Worm (Caenorhabditis elegans) whole organism, L4 larva: ENCODE data around the gene srz-97.

Experiments used
- F26F4.8 ChIP-seq: fragments of 200-800 bp; sonication (Bioruptor generic); conservative IDR thresholded peaks from 2 replicates; pipeline ENCODE4 v1.3.6; 2022; ENCODE audit warnings: missing genetic modification characterization, missing compliant biosample characterization
- F49E8.2 ChIP-seq: sonication (generic microtip); optimal IDR thresholded peaks from 2 replicates; lab custom pipeline; 2016; ENCODE audit warnings: missing compliant biosample characterization, mild to moderate bottlenecking, missing genetic modification characterization, borderline replicate concordance
- T20F7.1 ChIP-seq: fragments of 200-800 bp; sonication (Bioruptor generic); optimal IDR thresholded peaks from 2 replicates; lab custom pipeline; 2018; ENCODE audit warnings: mild to moderate bottlenecking, missing genetic modification characterization, missing compliant biosample characterization
- Y48G9A.11 ChIP-seq: fragments of 200-800 bp; sonication (Bioruptor generic); IDR thresholded peaks from 2 replicates; pipeline ENCODE4 v1.3.6; 2022; ENCODE audit warnings: missing genetic modification reagents, missing genetic modification characterization, missing compliant biosample characterization
- Y75B8A.6 ChIP-seq: fragments of 200-800 bp; sonication (Bioruptor generic); IDR thresholded peaks from 2 replicates; pipeline ENCODE4 v1.3.6; 2022; ENCODE audit warnings: missing genetic modification reagents, missing genetic modification characterization, missing compliant biosample characterization
- ZK546.5 ChIP-seq, 2 experiments: sonication (generic microtip); optimal IDR thresholded peaks; 2 replicates each; lab custom pipeline; 2017; ENCODE audit warnings: missing biosample characterization in 2 of 2, missing genetic modification characterization in 2 of 2
- aha-1 ChIP-seq: fragments of 150-350 bp; peaks from one replicate; lab custom pipeline; 2014; ENCODE audit warnings: missing biosample characterization, missing genetic modification characterization
- aly-2 ChIP-seq: sonication (generic microtip); optimal IDR thresholded peaks from 2 replicates; lab custom pipeline; 2018; ENCODE audit warnings: missing biosample characterization, missing genetic modification characterization
- ceh-62 ChIP-seq: sonication (generic microtip); optimal IDR thresholded peaks from 2 replicates; lab custom pipeline; 2017; ENCODE audit warnings: missing biosample characterization, missing genetic modification characterization
- ceh-82 ChIP-seq: sonication (generic microtip); optimal IDR thresholded peaks from 2 replicates; lab custom pipeline; 2017; ENCODE audit warnings: missing biosample characterization, missing genetic modification characterization
- ces-1 ChIP-seq: fragments of 150-350 bp; sonication (generic microtip); optimal IDR thresholded peaks from 4 replicates; lab custom pipeline; 2014; ENCODE audit warnings: missing biosample characterization, missing genetic modification reagents, missing genetic modification characterization
- ctbp-1 ChIP-seq: fragments of 200-800 bp; sonication (Bioruptor generic); IDR thresholded peaks from 2 replicates; pipeline ENCODE4 v1.3.6; 2022; ENCODE audit warnings: missing genetic modification reagents, missing genetic modification characterization, missing compliant biosample characterization
- daf-12 ChIP-seq: fragments of 150-350 bp; optimal IDR thresholded peaks from 2 replicates; lab custom pipeline; 2014; ENCODE audit warnings: missing biosample characterization, missing genetic modification reagents, missing genetic modification characterization
- daf-16 ChIP-seq, 3 experiments: sonication (generic microtip); optimal IDR thresholded peaks; 2 replicates each; lab custom pipeline; 2016 to 2017; ENCODE audit warnings: missing genetic modification characterization in 3 of 3, missing genetic modification reagents in 3 of 3, mild to moderate bottlenecking in 2 of 3, missing compliant biosample characterization in 2 of 3, missing biosample characterization in 1 of 3, moderate library complexity in 1 of 3
- dmd-6 ChIP-seq: fragments of 200-800 bp; sonication (Bioruptor generic); IDR thresholded peaks from 2 replicates; pipeline ENCODE4 v1.3.6; 2022; ENCODE audit warnings: missing genetic modification reagents, missing genetic modification characterization, missing compliant biosample characterization
- dmd-8 ChIP-seq: fragments of 200-800 bp; sonication (Bioruptor generic); IDR thresholded peaks from 2 replicates; pipeline ENCODE4 v1.3.6; 2022; ENCODE audit warnings: missing genetic modification characterization, missing compliant biosample characterization
- dve-1 ChIP-seq: sonication (generic microtip); optimal IDR thresholded peaks from 2 replicates; lab custom pipeline; 2017; ENCODE audit warnings: antibody characterized with exemption, mild to moderate bottlenecking, missing genetic modification characterization, missing compliant biosample characterization; ENCODE audit not compliant: insufficient read depth
- egl-43 ChIP-seq: fragments of 200-800 bp; sonication (Bioruptor generic); IDR thresholded peaks from 2 replicates; pipeline ENCODE4 v1.3.6; 2022; ENCODE audit warnings: missing genetic modification reagents, missing genetic modification characterization, missing compliant biosample characterization
- gei-8 ChIP-seq: fragments of 200-800 bp; sonication (Bioruptor generic); optimal IDR thresholded peaks from 2 replicates; lab custom pipeline; 2018; ENCODE audit warnings: mild to moderate bottlenecking, missing genetic modification characterization, missing compliant biosample characterization
- hif-1 ChIP-seq, 2 experiments: sonication (generic microtip); optimal IDR thresholded peaks; 2 replicates each; lab custom pipeline; 2016 to 2017; ENCODE audit warnings: missing compliant biosample characterization in 2 of 2, missing genetic modification characterization in 2 of 2, missing genetic modification reagents in 2 of 2, missing genotype in 2 of 2, mild to moderate bottlenecking in 1 of 2
- hlh-11 ChIP-seq: fragments of 200-800 bp; sonication (Bioruptor generic); optimal IDR thresholded peaks from 2 replicates; lab custom pipeline; 2018; ENCODE audit warnings: mild to moderate bottlenecking, missing genetic modification characterization, missing compliant biosample characterization
- lin-1 ChIP-seq: fragments of 200-800 bp; sonication (Bioruptor generic); IDR thresholded peaks from 2 replicates; pipeline ENCODE4 v1.3.6; 2022; ENCODE audit warnings: missing genetic modification reagents, missing genetic modification characterization, missing compliant biosample characterization
- lir-3 ChIP-seq: sonication (generic microtip); optimal IDR thresholded peaks from 2 replicates; lab custom pipeline; 2016; ENCODE audit warnings: mild to moderate bottlenecking, missing genetic modification characterization, missing compliant biosample characterization
- lsy-2 ChIP-seq, 2 experiments: fragments of 150-350 bp in 1 of 2; sonication (generic microtip) in 1 of 2; optimal IDR thresholded peaks; 2 replicates each; lab custom pipeline; 2014 to 2017; ENCODE audit warnings: missing biosample characterization in 2 of 2, missing genetic modification characterization in 2 of 2
- mdl-1 ChIP-seq, 2 experiments: fragments of 150-350 bp in 1 of 2; sonication (generic microtip) in 1 of 2; optimal IDR thresholded peaks; 2 replicates each; lab custom pipeline; 2014 to 2017; ENCODE audit warnings: missing biosample characterization in 2 of 2, missing genetic modification characterization in 2 of 2
- mep-1 ChIP-seq: fragments of 150-350 bp; sonication (generic microtip); optimal IDR thresholded peaks from 3 replicates; lab custom pipeline; 2014; ENCODE audit warnings: missing biosample characterization, missing genetic modification characterization
- mes-2 ChIP-seq: sonication (generic microtip); optimal IDR thresholded peaks from 2 replicates; lab custom pipeline; 2016; ENCODE audit warnings: missing genotype, mild to moderate bottlenecking, missing genetic modification characterization, missing compliant biosample characterization; ENCODE audit not compliant: poor library complexity, severe bottlenecking
- mxl-2 ChIP-seq: fragments of 200-800 bp; sonication (Bioruptor generic); conservative IDR thresholded peaks from 2 replicates; pipeline ENCODE4 v1.3.6; 2022; ENCODE audit warnings: missing genetic modification reagents, missing genetic modification characterization, missing compliant biosample characterization
- mxl-3 ChIP-seq: fragments of 200-800 bp; sonication (Bioruptor generic); optimal IDR thresholded peaks from 2 replicates; lab custom pipeline; 2018; ENCODE audit warnings: mild to moderate bottlenecking, missing genetic modification characterization, missing compliant biosample characterization
- nhr-102 ChIP-seq: sonication (generic microtip); optimal IDR thresholded peaks from 2 replicates; lab custom pipeline; 2016; ENCODE audit warnings: mild to moderate bottlenecking, missing genetic modification characterization, moderate library complexity, missing compliant biosample characterization
- nhr-237 ChIP-seq: sonication (generic microtip); optimal IDR thresholded peaks from 2 replicates; lab custom pipeline; 2017; ENCODE audit warnings: missing biosample characterization, missing genetic modification characterization
- nhr-25 ChIP-seq: sonication (generic microtip); optimal IDR thresholded peaks from 2 replicates; lab custom pipeline; 2017; ENCODE audit warnings: missing genetic modification characterization, mild to moderate bottlenecking, missing compliant biosample characterization, antibody characterized with exemption, moderate library complexity, borderline replicate concordance; ENCODE audit not compliant: insufficient read depth
- nhr-28 ChIP-seq: fragments of 150-350 bp; optimal IDR thresholded peaks from 2 replicates; lab custom pipeline; 2014; ENCODE audit warnings: missing biosample characterization, missing genetic modification characterization
- nhr-77 ChIP-seq: fragments of 150-350 bp; optimal IDR thresholded peaks from 2 replicates; lab custom pipeline; 2014; ENCODE audit warnings: missing biosample characterization, missing genetic modification characterization
- pqm-1 ChIP-seq: sonication (generic microtip); optimal IDR thresholded peaks from 2 replicates; lab custom pipeline; 2017; ENCODE audit warnings: missing biosample characterization, missing genetic modification characterization
- rbr-2 ChIP-seq: sonication (generic microtip); optimal IDR thresholded peaks from 2 replicates; lab custom pipeline; 2016; ENCODE audit warnings: missing genotype, missing genetic modification characterization, missing compliant biosample characterization
- spr-1 ChIP-seq: sonication (generic microtip); optimal IDR thresholded peaks from 2 replicates; lab custom pipeline; 2016; ENCODE audit warnings: mild to moderate bottlenecking, missing genetic modification characterization, missing compliant biosample characterization
- tra-1 ChIP-seq: fragments of 200-800 bp; sonication (Bioruptor generic); IDR thresholded peaks from 2 replicates; pipeline ENCODE4 v1.3.6; 2022; ENCODE audit warnings: missing genetic modification reagents, missing genetic modification characterization, missing compliant biosample characterization
- unc-130 ChIP-seq: sonication (generic microtip); optimal IDR thresholded peaks from 2 replicates; lab custom pipeline; 2016; ENCODE audit warnings: missing genetic modification reagents, missing genetic modification characterization, missing compliant biosample characterization
- unc-39 ChIP-seq: sonication (generic microtip); optimal IDR thresholded peaks from 2 replicates; lab custom pipeline; 2017; ENCODE audit warnings: missing biosample characterization, missing genetic modification characterization
- unc-62 ChIP-seq, 3 experiments: fragments of 150-350 bp in 1 of 3; sonication (generic microtip); optimal IDR thresholded peaks in 2 of 3; peaks in 1 of 3; 1 replicate in 1 of 3; 2 replicates in 2 of 3; lab custom pipeline; 2014 to 2017; ENCODE audit warnings: missing biosample characterization in 3 of 3, missing genetic modification characterization in 3 of 3, missing genetic modification reagents in 3 of 3, missing genotype in 1 of 3
- vab-7 ChIP-seq: fragments of 200-800 bp; sonication (Bioruptor generic); IDR thresholded peaks from 2 replicates; pipeline ENCODE4 v1.3.6; 2022; ENCODE audit warnings: missing genetic modification reagents, missing genetic modification characterization, missing compliant biosample characterization
- ztf-7 ChIP-seq: fragments of 150-350 bp; optimal IDR thresholded peaks from 2 replicates; lab custom pipeline; 2014; ENCODE audit warnings: missing biosample characterization, missing genetic modification characterization

The srz-97 gene

ce11 chrV:14503065-14503464, 35.0 kb upstream of the srz-97 start (continued):
- no peak for TF ChIP-seq spr-1
- no peak for TF ChIP-seq ztf-7 (tag; lab: Kevin White, UChicago)
- TF ChIP-seq mxl-3 (GFP tag; lab: Kevin White, UChicago): peak; percentile 1
- peak; percentile 95 for TF ChIP-seq pqm-1
- no peak for TF ChIP-seq mxl-2 (GFP tag; lab: Robert Waterston, UW)
- TF ChIP-seq F26F4.8 (GFP tag; lab: Robert Waterston, UW): no peak
- no peak for TF ChIP-seq daf-16 (GFP tag; optimal IDR thresholded peaks at IDR 0.05; lab: Kevin White, UChicago)
- TF ChIP-seq daf-16 (tag; optimal IDR thresholded peaks at IDR 0.05; lab: Kevin White, UChicago): peak; percentile 78
- peak; percentile 75 for TF ChIP-seq hlh-11 (tag; lab: Kevin White, UChicago)
- TF ChIP-seq ces-1 (GFP tag; lab: Kevin White, UChicago): no peak
- TF ChIP-seq tra-1 (GFP tag; lab: Robert Waterston, UW): 0 out of 2 replicates have a peak, but pooled peaks have one; percentile 22
- TF ChIP-seq mes-2 (tag; lab: Kevin White, UChicago): peak; percentile 11
- no peak for TF ChIP-seq lsy-2 (tag; optimal IDR thresholded peaks at IDR 0.05; lab: Kevin White, UChicago)
- peak; percentile 68 for TF ChIP-seq nhr-77 (tag; lab: Kevin White, UChicago)
- peak; percentile 50; the same call in 1 of the 2 replicates for TF ChIP-seq dmd-6 (GFP tag; lab: Robert Waterston, UW)
- TF ChIP-seq lir-3 (tag; lab: Kevin White, UChicago): no peak
- TF ChIP-seq F49E8.2: no peak
- no peak for TF ChIP-seq daf-12 (tag; lab: Kevin White, UChicago)
- no peak for TF ChIP-seq unc-39 (tag; lab: Kevin White, UChicago)
- no peak for TF ChIP-seq dmd-8 (GFP tag; lab: Robert Waterston, UW)
- no peak for TF ChIP-seq unc-130 (GFP tag; lab: Kevin White, UChicago)
- TF ChIP-seq lin-1 (GFP tag; lab: Robert Waterston, UW): no peak
- no peak for TF ChIP-seq ceh-82 (tag; lab: Kevin White, UChicago)
- no peak for TF ChIP-seq ctbp-1 (GFP tag; lab: Robert Waterston, UW)
- TF ChIP-seq nhr-237 (tag; lab: Kevin White, UChicago): no peak
- peak; percentile 96 for TF ChIP-seq nhr-28 (tag; lab: Kevin White, UChicago)
- no peak for TF ChIP-seq nhr-25 (tag; lab: Kevin White, UChicago)
- TF ChIP-seq nhr-102: no peak
- TF ChIP-seq ZK546.5 (tag; optimal IDR thresholded peaks at IDR 0.05; lab: Kevin White, UChicago): no peak
- peak; percentile 94 for TF ChIP-seq aha-1 (tag; lab: Kevin White, UChicago)
- peak; percentile 51 for TF ChIP-seq dve-1
- no peak for TF ChIP-seq ceh-62 (tag; lab: Kevin White, UChicago)
- no peak for TF ChIP-seq aly-2 (tag; lab: Kevin White, UChicago)
- TF ChIP-seq vab-7 (GFP tag; lab: Robert Waterston, UW): no peak
- no peak for TF ChIP-seq unc-62 (GFP tag; optimal IDR thresholded peaks at IDR 0.05 in 1 of 2; lab: Kevin White, UChicago)
- TF ChIP-seq unc-62 (tag; optimal IDR thresholded peaks at IDR 0.05; lab: Kevin White, UChicago): no peak
- no peak for TF ChIP-seq egl-43 (GFP tag; lab: Robert Waterston, UW)
- TF ChIP-seq Y48G9A.11 (GFP tag; lab: Robert Waterston, UW): no peak
- TF ChIP-seq mep-1 (tag; lab: Kevin White, UChicago): peak; percentile 30
- TF ChIP-seq T20F7.1 (GFP tag; lab: Kevin White, UChicago): no peak
- TF ChIP-seq gei-8 (GFP tag; lab: Kevin White, UChicago): no peak
- TF ChIP-seq rbr-2 (tag; lab: Kevin White, UChicago): no peak
- TF ChIP-seq Y75B8A.6 (GFP tag; lab: Robert Waterston, UW): no peak
- no peak for TF ChIP-seq hif-1 (tag; optimal IDR thresholded peaks at IDR 0.05; lab: Kevin White, UChicago)
- peak in 1 of 2 experiments; percentile 38 for TF ChIP-seq mdl-1 (tag; optimal IDR thresholded peaks at IDR 0.05; lab: Kevin White, UChicago)
